Worm (Caenorhabditis elegans): ENCODE results near the gene nspg-8.
A peak's percentile ranks its signal among the peaks of the same experiment; 100 is the strongest.

Gene nspg-8

ce11 chrIII:1142798-1143197, 39.1 kb upstream of the nspg-8 start, which contains the start of gene smr-1 (continued):
- TF ChIP-seq snpc-3.4 (tag; optimal IDR thresholded peaks at IDR 0.05): peak; percentile 76
- peak; percentile 12 for TF ChIP-seq hrde-1 (tag; optimal IDR thresholded peaks at IDR 0.05; ENCODE audit: borderline replicate concordance)
- peak; percentile 84 for TF ChIP-seq repo-1 (tag; optimal IDR thresholded peaks at IDR 0.05)
- TF ChIP-seq F57A8.1 (GFP tag; optimal IDR thresholded peaks at IDR 0.05): no peak
- peak; percentile 2 for TF ChIP-seq B0261.1 (tag; optimal IDR thresholded peaks at IDR 0.05)
- peak; percentile 77 for TF ChIP-seq lsl-1 (GFP tag; optimal IDR thresholded peaks at IDR 0.05)
- TF ChIP-seq F39B2.1 (GFP tag; IDR thresholded peaks at IDR 0.05): no peak
- TF ChIP-seq B0019.2 (GFP tag; conservative IDR thresholded peaks at IDR 0.05): no peak
- peak; percentile 7 for TF ChIP-seq nhr-80 (tag; optimal IDR thresholded peaks at IDR 0.05)
- TF ChIP-seq efl-1 (GFP tag; optimal IDR thresholded peaks at IDR 0.05): peak; percentile 88
- no peak for TF ChIP-seq nhr-90 (tag; optimal IDR thresholded peaks at IDR 0.05)
- peak; percentile 54 for TF ChIP-seq xnd-1 (tag; optimal IDR thresholded peaks at IDR 0.05)
- TF ChIP-seq unc-130 (GFP tag; optimal IDR thresholded peaks at IDR 0.05): no peak
- no peak for TF ChIP-seq snpc-4 (GFP tag; optimal IDR thresholded peaks at IDR 0.05)
- TF ChIP-seq snpc-4 (tag; optimal IDR thresholded peaks at IDR 0.05): peak in 3 of 4 experiments; percentile 43 to 62 (median 47)
- TF ChIP-seq hmg-20 (GFP tag; IDR thresholded peaks at IDR 0.05): peak; percentile 71; the same call in 1 of the 2 replicates
- peak; percentile 1 for TF ChIP-seq madf-10 (tag; optimal IDR thresholded peaks at IDR 0.05)
- no peak for TF ChIP-seq egl-18 (GFP tag; IDR thresholded peaks at IDR 0.05)
- peak; percentile 77 for TF ChIP-seq F33H1.4 (GFP tag; IDR thresholded peaks at IDR 0.05)
- TF ChIP-seq madf-3 (GFP tag; IDR thresholded peaks at IDR 0.05): peak; percentile 73; the same call in 1 of the 2 replicates
- TF ChIP-seq Y56A3A.18 (GFP tag; IDR thresholded peaks at IDR 0.05): peak; percentile 83
- peak; percentile 49; the same call in 1 of the 2 replicates for TF ChIP-seq Y95B8A.8 (GFP tag; IDR thresholded peaks at IDR 0.05)
- TF ChIP-seq ztf-28 (GFP tag; IDR thresholded peaks at IDR 0.05): no peak
- no peak for TF ChIP-seq ceh-91 (GFP tag; IDR thresholded peaks at IDR 0.05)
- no peak for TF ChIP-seq cebp-1 (GFP tag; IDR thresholded peaks at IDR 0.05)
- peak; percentile 77 for TF ChIP-seq cebp-1 (tag; optimal IDR thresholded peaks at IDR 0.05)
- no peak for TF ChIP-seq ama-1 (optimal IDR thresholded peaks at IDR 0.05)
- TF ChIP-seq ama-1 (GFP tag; optimal IDR thresholded peaks at IDR 0.05): no peak
- peak; percentile 95 for TF ChIP-seq dpl-1 (GFP tag; optimal IDR thresholded peaks at IDR 0.05)
- 0 out of 2 replicates have a peak, but pooled peaks have one; percentile 19 for TF ChIP-seq C06A6.2 (GFP tag; conservative IDR thresholded peaks at IDR 0.05)
- no peak for TF ChIP-seq lag-1 (GFP tag; IDR thresholded peaks at IDR 0.05)
- no peak for TF ChIP-seq sdz-38 (tag; optimal IDR thresholded peaks at IDR 0.05)
- TF ChIP-seq K11D2.4 (GFP tag; IDR thresholded peaks at IDR 0.05): peak; percentile 85
- TF ChIP-seq K12H6.12 (tag; optimal IDR thresholded peaks at IDR 0.05): peak; percentile 8
- peak; percentile 98 for TF ChIP-seq ztf-18 (tag; optimal IDR thresholded peaks at IDR 0.05)
- no peak for TF ChIP-seq T07F8.4 (tag; optimal IDR thresholded peaks at IDR 0.05)
- peak; percentile 14 for TF ChIP-seq ceh-27 (GFP tag; optimal IDR thresholded peaks at IDR 0.05)
- no peak for TF ChIP-seq Y53F4B.3 (GFP tag; IDR thresholded peaks at IDR 0.05)
- peak; percentile 26 for TF ChIP-seq pha-4 (tag; optimal IDR thresholded peaks at IDR 0.05)
- TF ChIP-seq gei-17 (GFP tag; optimal IDR thresholded peaks at IDR 0.05): peak; percentile 66
- TF ChIP-seq dox-1 (GFP tag; IDR thresholded peaks at IDR 0.05): peak; percentile 82
- peak; percentile 51; the same call in 1 of the 2 replicates for TF ChIP-seq hsf-1 (GFP tag; IDR thresholded peaks at IDR 0.05)
- TF ChIP-seq F23B12.7 (tag; optimal IDR thresholded peaks at IDR 0.05; ENCODE audit: insufficient read depth): peak; percentile 42
- 0 out of 2 replicates have a peak, but pooled peaks have one; percentile 18 for TF ChIP-seq egl-44 (GFP tag; IDR thresholded peaks at IDR 0.05)
- peak; percentile 88 for TF ChIP-seq rcor-1 (GFP tag; IDR thresholded peaks at IDR 0.05)
- TF ChIP-seq attf-5 (GFP tag; optimal IDR thresholded peaks at IDR 0.05): peak; percentile 87
- peak; percentile 64 for TF ChIP-seq hmg-1.2 (GFP tag; IDR thresholded peaks at IDR 0.05)
- TF ChIP-seq madf-6 (GFP tag; IDR thresholded peaks at IDR 0.05): peak; percentile 79
- TF ChIP-seq F22D6.2 (tag; optimal IDR thresholded peaks at IDR 0.05): peak; percentile 14
